Worm (Caenorhabditis elegans) whole organism, L2 larva: Measurements from ENCODE around the gene subs-4.

Source experiments
- ZK546.5 ChIP-seq: sonication (generic microtip); optimal IDR thresholded peaks from 2 replicates; lab custom pipeline; 2017; ENCODE audit warnings: missing biosample characterization, missing genetic modification characterization
- ama-1 ChIP-seq: fragments of 150-350 bp; optimal IDR thresholded peaks from 2 replicates; lab custom pipeline; 2018; ENCODE audit warnings: inconsistent platforms
- blmp-1 ChIP-seq: sonication (generic microtip); optimal IDR thresholded peaks from 2 replicates; lab custom pipeline; 2017; ENCODE audit warnings: missing genetic modification characterization, mild to moderate bottlenecking, missing compliant biosample characterization, antibody characterized with exemption, moderate library complexity; ENCODE audit not compliant: insufficient read depth
- nhr-25 ChIP-seq: fragments of 150-350 bp; sonication (generic microtip); optimal IDR thresholded peaks from 3 replicates; lab custom pipeline; 2014; ENCODE audit warnings: missing biosample characterization, missing genetic modification characterization

Gene subs-4

DNA sequence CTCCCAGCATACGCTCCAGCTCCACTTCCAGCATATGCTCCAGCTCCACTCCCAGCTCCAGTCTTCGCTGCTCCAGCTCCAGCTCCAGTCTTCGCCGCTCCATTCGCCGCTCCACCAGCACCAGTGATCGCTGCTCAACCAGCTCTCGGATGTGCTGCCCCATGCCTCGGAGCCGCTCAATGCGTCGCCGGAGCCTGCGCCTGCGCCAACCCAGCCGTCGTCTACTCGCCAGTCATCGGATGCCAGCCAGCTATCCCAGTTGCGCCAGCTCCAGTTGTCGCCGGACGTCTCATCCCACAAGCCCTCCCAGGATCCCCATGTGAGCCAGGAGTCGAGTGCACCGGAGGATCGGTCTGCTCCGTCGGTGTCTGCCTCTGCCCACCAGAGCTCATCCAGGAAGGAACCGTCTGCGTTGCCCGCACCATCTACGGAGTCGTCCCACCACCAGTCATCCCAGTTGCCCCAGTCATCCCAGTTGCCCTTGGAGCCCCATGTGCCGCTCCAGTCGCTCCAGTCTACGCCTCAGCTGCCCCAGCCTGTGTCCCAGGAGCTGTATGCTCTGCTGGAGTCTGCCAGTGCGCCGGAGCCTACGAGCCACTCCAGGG is 45.6 kb downstream of the subs-4 start:
- TF ChIP-seq nhr-25 (tag; lab: Kevin White, UChicago) = no peak
- no peak for TF ChIP-seq ama-1 (lab: Kevin White, UChicago)
- no peak for TF ChIP-seq blmp-1 (tag; lab: Kevin White, UChicago)
- no peak for TF ChIP-seq ZK546.5 (tag; lab: Kevin White, UChicago)
- TF ChIP-seq, all 48 proteins: peak for 0
